Fruit fly (Drosophila melanogaster): Measurements from ENCODE around the gene Tak1.

The Tak1 gene

dm6 chrX:20509535-20510424 is 14.9 kb downstream of the Tak1 start (continued):
- TF ChIP-seq sens (GFP tag) (peak; percentile 79), CG14710 (tag; optimal IDR thresholded peaks at IDR 0.05) (peak; percentile 20), nau (GFP tag; optimal IDR thresholded peaks at IDR 0.05) (no peak), zfh1 (GFP tag; IDR thresholded peaks at IDR 0.05) (peak; percentile 53; the same call in 1 of the 3 replicates), CG12391 (tag; optimal IDR thresholded peaks at IDR 0.05) (peak; percentile 24), CG9727 (GFP tag; optimal IDR thresholded peaks at IDR 0.05) (peak; percentile 13), CG18262 (tag; optimal IDR thresholded peaks at IDR 0.05) (peak; percentile 42), CG43689 (GFP tag; IDR thresholded peaks at IDR 0.05) (no peak), CG11560 (tag; IDR thresholded peaks at IDR 0.05) (no peak), Sox102F (GFP tag; optimal IDR thresholded peaks at IDR 0.05) (peak; percentile 44), Pdp1 (GFP tag; optimal IDR thresholded peaks at IDR 0.05) (peak in 1 of 2 experiments; percentile 5), abd-A (tag; optimal IDR thresholded peaks at IDR 0.05) (no peak), lola (GFP tag; optimal IDR thresholded peaks at IDR 0.05) (peak in 1 of 3 experiments; percentile 36), lilli (GFP tag; optimal IDR thresholded peaks at IDR 0.05) (peak; percentile 12), grau (tag; optimal IDR thresholded peaks at IDR 0.05) (peak; percentile 34), CG8924 (tag; optimal IDR thresholded peaks at IDR 0.05) (peak; percentile 13), cg (GFP tag; optimal IDR thresholded peaks at IDR 0.05) (peak; percentile 74), CG1603 (tag; optimal IDR thresholded peaks at IDR 0.05) (peak; percentile 52), CG10462 (GFP tag; optimal IDR thresholded peaks at IDR 0.05) (no peak), Xbp1 (GFP tag; optimal IDR thresholded peaks at IDR 0.05) (peak; percentile 19), Ada2b (GFP tag; IDR thresholded peaks at IDR 0.05) (peak; percentile 34; the same call in 1 of the 2 replicates), Meics (GFP tag; optimal IDR thresholded peaks at IDR 0.05) (peak; percentile 10), B-H1 (GFP tag; IDR thresholded peaks at IDR 0.05) (no peak), cwo (GFP tag; optimal IDR thresholded peaks at IDR 0.05) (peak; percentile 0), pros (GFP tag; optimal IDR thresholded peaks at IDR 0.05) (peak; percentile 55), CG8388 (GFP tag; optimal IDR thresholded peaks at IDR 0.05) (peak; percentile 8), lab (GFP tag; optimal IDR thresholded peaks at IDR 0.05) (peak; percentile 26), gem (tag; optimal IDR thresholded peaks at IDR 0.05) (peak; percentile 59), dmrt99B (tag; optimal IDR thresholded peaks at IDR 0.05) (peak; percentile 1), kay (GFP tag; optimal IDR thresholded peaks at IDR 0.05) (peak; percentile 59), CG11504 (tag; optimal IDR thresholded peaks at IDR 0.05) (peak; percentile 46), CG15696 (tag; optimal IDR thresholded peaks at IDR 0.05) (no peak), CG14441 (GFP tag; IDR thresholded peaks at IDR 0.05) (peak; percentile 31; the same call in 1 of the 2 replicates), salm (tag; optimal IDR thresholded peaks at IDR 0.05) (no peak), CG17802 (tag; optimal IDR thresholded peaks at IDR 0.05) (no peak), CG6272 (GFP tag; IDR thresholded peaks at IDR 0.05) (no peak), CG4360 (GFP tag; IDR thresholded peaks at IDR 0.05) (peak; percentile 59), Dip2 (GFP tag; IDR thresholded peaks at IDR 0.05) (no peak), CG10979 (tag; optimal IDR thresholded peaks at IDR 0.05) (peak; percentile 48), Six4 (GFP tag; optimal IDR thresholded peaks at IDR 0.05) (peak; percentile 5), disco-r (GFP tag; optimal IDR thresholded peaks at IDR 0.05) (no peak)
